Worm (Caenorhabditis elegans) whole organism, L3 larva: ENCODE results near the gene Y69A2AR.19.

Source experiments
- aly-2 ChIP-seq: fragments of 150-350 bp; optimal IDR thresholded peaks from 2 replicates; lab custom pipeline; 2014; ENCODE audit warnings: missing biosample characterization, missing genetic modification characterization
- ama-1 ChIP-seq: fragments of 150-350 bp; optimal IDR thresholded peaks from 2 replicates; lab custom pipeline; 2018
- ceh-82 ChIP-seq: fragments of 150-350 bp; optimal IDR thresholded peaks from 2 replicates; lab custom pipeline; 2014; ENCODE audit warnings: missing biosample characterization, missing genetic modification characterization
- daf-12 ChIP-seq: fragments of 150-350 bp; optimal IDR thresholded peaks from 2 replicates; lab custom pipeline; 2014; ENCODE audit warnings: missing biosample characterization, missing genetic modification reagents, missing genetic modification characterization
- fkh-10 ChIP-seq: sonication (generic microtip); optimal IDR thresholded peaks from 2 replicates; lab custom pipeline; 2017; ENCODE audit warnings: missing biosample characterization, missing genetic modification reagents, missing genetic modification characterization
- mdl-1 ChIP-seq: fragments of 150-350 bp; optimal IDR thresholded peaks from 2 replicates; lab custom pipeline; 2014; ENCODE audit warnings: missing biosample characterization, missing genetic modification characterization
- nfya-1 ChIP-seq: sonication (generic microtip); optimal IDR thresholded peaks from 2 replicates; lab custom pipeline; 2017; ENCODE audit warnings: missing genetic modification characterization, mild to moderate bottlenecking, missing compliant biosample characterization, antibody characterized with exemption, moderate library complexity; ENCODE audit not compliant: insufficient read depth
- nhr-12 ChIP-seq: fragments of 150-350 bp; optimal IDR thresholded peaks from 2 replicates; lab custom pipeline; 2014; ENCODE audit warnings: missing biosample characterization, missing genetic modification characterization
- nhr-237 ChIP-seq: fragments of 150-350 bp; optimal IDR thresholded peaks from 2 replicates; lab custom pipeline; 2014; ENCODE audit warnings: missing biosample characterization, missing genetic modification characterization
- nhr-77 ChIP-seq: fragments of 150-350 bp; optimal IDR thresholded peaks from 2 replicates; lab custom pipeline; 2014; ENCODE audit warnings: missing biosample characterization, missing genetic modification characterization
- pqm-1 ChIP-seq: fragments of 150-350 bp; optimal IDR thresholded peaks from 2 replicates; lab custom pipeline; 2017; ENCODE audit warnings: missing biosample characterization, missing genetic modification characterization, inconsistent platforms
- skn-1 ChIP-seq: fragments of 150-350 bp; optimal IDR thresholded peaks from 2 replicates; lab custom pipeline; 2014; ENCODE audit warnings: missing biosample characterization, missing genetic modification characterization
- unc-62 ChIP-seq: fragments of 150-350 bp; sonication (generic microtip); optimal IDR thresholded peaks from 4 replicates; lab custom pipeline; 2014; ENCODE audit warnings: missing biosample characterization, missing genetic modification reagents, missing genetic modification characterization

DNA sequence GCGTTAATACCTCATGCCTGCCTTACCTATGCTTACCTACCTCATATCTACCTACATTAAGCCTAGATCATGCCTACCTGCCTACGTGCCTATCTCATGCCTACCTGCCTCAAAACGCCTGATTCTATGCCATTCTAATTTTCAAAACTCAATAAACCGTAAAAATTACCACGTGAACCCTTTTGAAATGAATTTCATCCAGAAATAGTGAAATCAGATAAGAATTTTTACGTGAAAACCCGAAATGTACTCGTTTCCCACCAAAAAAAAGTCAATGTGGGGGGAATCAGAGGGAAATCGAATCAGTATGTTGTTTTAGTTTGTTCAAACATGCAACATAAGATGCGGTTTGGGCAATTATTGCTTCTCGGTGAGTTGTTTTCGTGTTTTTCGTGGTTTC, at the start of gene Y69A2AR.19:
- TF ChIP-seq nhr-12 (tag; lab: Kevin White, UChicago) (no peak), fkh-10 (GFP tag; lab: Kevin White, UChicago) (no peak), ceh-82 (no peak), unc-62 (GFP tag; lab: Kevin White, UChicago) (no peak), nhr-237 (tag; lab: Kevin White, UChicago) (no peak), aly-2 (no peak), nhr-77 (tag; lab: Kevin White, UChicago) (no peak), skn-1 (no peak), mdl-1 (tag; lab: Kevin White, UChicago) (no peak), pqm-1 (tag; lab: Kevin White, UChicago) (no peak), nfya-1 (tag; lab: Kevin White, UChicago) (no peak), ama-1 (no peak), daf-12 (tag; lab: Kevin White, UChicago) (no peak)
